Worm (Caenorhabditis elegans): ENCODE data around the gene F36H5.14.

- no peak for TF ChIP-seq elt-4 (tag; optimal IDR thresholded peaks at IDR 0.05)
- no peak for TF ChIP-seq pha-4 (tag; optimal IDR thresholded peaks at IDR 0.05)
Observed at ce11 chrII:1736353-1736752, 39.0 kb upstream of the F36H5.14 start, which contains the start of gene ceh-83.

All from whole organism, late embryonic.